Worm (Caenorhabditis elegans) whole organism, L4 larva: ENCODE measurements around the gene srg-26.
A peak's percentile ranks its signal among the peaks of the same experiment; 100 is the strongest.

Experiments used
- D1046.2 ChIP-seq: fragments of 200-800 bp; sonication (Bioruptor generic); IDR thresholded peaks from 2 replicates; pipeline ENCODE4 v1.3.6; 2022; ENCODE audit warnings: missing genetic modification characterization, missing compliant biosample characterization
- F26F4.8 ChIP-seq: fragments of 200-800 bp; sonication (Bioruptor generic); conservative IDR thresholded peaks from 2 replicates; pipeline ENCODE4 v1.3.6; 2022; ENCODE audit warnings: missing genetic modification characterization, missing compliant biosample characterization
- F37D6.2 ChIP-seq: sonication (generic microtip); optimal IDR thresholded peaks from 2 replicates; lab custom pipeline; 2016; ENCODE audit warnings: mild to moderate bottlenecking, missing genetic modification characterization, missing compliant biosample characterization
- T20F7.1 ChIP-seq: fragments of 200-800 bp; sonication (Bioruptor generic); optimal IDR thresholded peaks from 2 replicates; lab custom pipeline; 2018; ENCODE audit warnings: mild to moderate bottlenecking, missing genetic modification characterization, missing compliant biosample characterization
- Y105C5A.15 ChIP-seq: fragments of 200-800 bp; sonication (Bioruptor generic); IDR thresholded peaks from 2 replicates; pipeline ENCODE4 v1.3.6; 2022; ENCODE audit warnings: missing genetic modification characterization, missing compliant biosample characterization
- ZK337.2 ChIP-seq: fragments of 200-800 bp; sonication (Bioruptor generic); IDR thresholded peaks from 2 replicates; pipeline ENCODE4 v1.3.6; 2022; ENCODE audit warnings: missing genetic modification reagents, missing genetic modification characterization, missing compliant biosample characterization
- aha-1 ChIP-seq: fragments of 150-350 bp; peaks from one replicate; lab custom pipeline; 2014; ENCODE audit warnings: missing biosample characterization, missing genetic modification characterization
- aly-2 ChIP-seq: sonication (generic microtip); optimal IDR thresholded peaks from 2 replicates; lab custom pipeline; 2018; ENCODE audit warnings: missing biosample characterization, missing genetic modification characterization
- ctbp-1 ChIP-seq: fragments of 200-800 bp; sonication (Bioruptor generic); IDR thresholded peaks from 2 replicates; pipeline ENCODE4 v1.3.6; 2022; ENCODE audit warnings: missing genetic modification reagents, missing genetic modification characterization, missing compliant biosample characterization
- daf-16 ChIP-seq, 3 experiments: sonication (generic microtip); optimal IDR thresholded peaks; 2 replicates each; lab custom pipeline; 2016 to 2017; ENCODE audit warnings: missing genetic modification characterization in 3 of 3, missing genetic modification reagents in 3 of 3, mild to moderate bottlenecking in 2 of 3, missing compliant biosample characterization in 2 of 3, missing biosample characterization in 1 of 3, moderate library complexity in 1 of 3
- dmd-9 ChIP-seq: fragments of 200-800 bp; sonication (Bioruptor generic); IDR thresholded peaks from 2 replicates; pipeline ENCODE4 v1.3.6; 2022; ENCODE audit warnings: missing genetic modification reagents, missing genetic modification characterization, missing compliant biosample characterization
- duxl-1 ChIP-seq: sonication (generic microtip); optimal IDR thresholded peaks from 2 replicates; lab custom pipeline; 2016; ENCODE audit warnings: mild to moderate bottlenecking, missing genetic modification characterization, moderate library complexity, missing compliant biosample characterization; ENCODE audit not compliant: poor library complexity
- dve-1 ChIP-seq: sonication (generic microtip); optimal IDR thresholded peaks from 2 replicates; lab custom pipeline; 2017; ENCODE audit warnings: antibody characterized with exemption, mild to moderate bottlenecking, missing genetic modification characterization, missing compliant biosample characterization; ENCODE audit not compliant: insufficient read depth
- fos-1 ChIP-seq: fragments of 150-350 bp; optimal IDR thresholded peaks from 2 replicates; lab custom pipeline; 2014; ENCODE audit warnings: missing biosample characterization, missing genetic modification characterization
- gei-8 ChIP-seq: fragments of 200-800 bp; sonication (Bioruptor generic); optimal IDR thresholded peaks from 2 replicates; lab custom pipeline; 2018; ENCODE audit warnings: mild to moderate bottlenecking, missing genetic modification characterization, missing compliant biosample characterization
- lim-7 ChIP-seq: fragments of 200-800 bp; sonication (Bioruptor generic); IDR thresholded peaks from 2 replicates; pipeline ENCODE4 v1.3.6; 2022; ENCODE audit warnings: missing genetic modification characterization, missing compliant biosample characterization
- lin-1 ChIP-seq: fragments of 200-800 bp; sonication (Bioruptor generic); IDR thresholded peaks from 2 replicates; pipeline ENCODE4 v1.3.6; 2022; ENCODE audit warnings: missing genetic modification reagents, missing genetic modification characterization, missing compliant biosample characterization
- lin-38 ChIP-seq: fragments of 200-800 bp; sonication (Bioruptor generic); IDR thresholded peaks from 2 replicates; pipeline ENCODE4 v1.3.6; 2022; ENCODE audit warnings: missing genetic modification reagents, missing genetic modification characterization, missing compliant biosample characterization
- mdl-1 ChIP-seq, 2 experiments: fragments of 150-350 bp in 1 of 2; sonication (generic microtip) in 1 of 2; optimal IDR thresholded peaks; 2 replicates each; lab custom pipeline; 2014 to 2017; ENCODE audit warnings: missing biosample characterization in 2 of 2, missing genetic modification characterization in 2 of 2
- nhr-10 ChIP-seq: fragments of 150-350 bp; optimal IDR thresholded peaks from 2 replicates; lab custom pipeline; 2014; ENCODE audit warnings: missing biosample characterization, missing genetic modification characterization
- nhr-102 ChIP-seq: sonication (generic microtip); optimal IDR thresholded peaks from 2 replicates; lab custom pipeline; 2016; ENCODE audit warnings: mild to moderate bottlenecking, missing genetic modification characterization, moderate library complexity, missing compliant biosample characterization
- nhr-11 ChIP-seq: fragments of 150-350 bp; optimal IDR thresholded peaks from 2 replicates; lab custom pipeline; 2014; ENCODE audit warnings: missing biosample characterization, missing genetic modification characterization
- nhr-25 ChIP-seq: sonication (generic microtip); optimal IDR thresholded peaks from 2 replicates; lab custom pipeline; 2017; ENCODE audit warnings: missing genetic modification characterization, mild to moderate bottlenecking, missing compliant biosample characterization, antibody characterized with exemption, moderate library complexity, borderline replicate concordance; ENCODE audit not compliant: insufficient read depth
- nhr-41 ChIP-seq: fragments of 200-800 bp; sonication (Bioruptor generic); IDR thresholded peaks from 2 replicates; pipeline ENCODE4 v1.3.6; 2022; ENCODE audit warnings: missing genetic modification reagents, missing genetic modification characterization, missing compliant biosample characterization
- nhr-42 ChIP-seq: fragments of 200-800 bp; sonication (Bioruptor generic); IDR thresholded peaks from 2 replicates; pipeline ENCODE4 v1.3.6; 2022; ENCODE audit warnings: missing genetic modification characterization, missing compliant biosample characterization
- rbr-2 ChIP-seq: sonication (generic microtip); optimal IDR thresholded peaks from 2 replicates; lab custom pipeline; 2016; ENCODE audit warnings: missing genotype, missing genetic modification characterization, missing compliant biosample characterization
- saeg-2 ChIP-seq: fragments of 200-800 bp; sonication (Bioruptor generic); IDR thresholded peaks from 2 replicates; pipeline ENCODE4 v1.3.6; 2022; ENCODE audit warnings: missing genetic modification reagents, missing genetic modification characterization, missing compliant biosample characterization
- set-16 ChIP-seq: fragments of 200-800 bp; sonication (Bioruptor generic); IDR thresholded peaks from 2 replicates; pipeline ENCODE4 v1.3.6; 2022; ENCODE audit warnings: missing genetic modification reagents, missing genetic modification characterization, missing compliant biosample characterization
- snpc-1.2 ChIP-seq: fragments of 200-800 bp; sonication (Bioruptor generic); IDR thresholded peaks from 2 replicates; pipeline ENCODE4 v1.3.6; 2022; ENCODE audit warnings: missing genetic modification reagents, missing genetic modification characterization, missing compliant biosample characterization
- spr-1 ChIP-seq: sonication (generic microtip); optimal IDR thresholded peaks from 2 replicates; lab custom pipeline; 2016; ENCODE audit warnings: mild to moderate bottlenecking, missing genetic modification characterization, missing compliant biosample characterization
- tag-97 ChIP-seq: fragments of 200-800 bp; sonication (Bioruptor generic); IDR thresholded peaks from 2 replicates; pipeline ENCODE4 v1.3.6; 2022; ENCODE audit warnings: missing genetic modification characterization, missing compliant biosample characterization
- tra-1 ChIP-seq: fragments of 200-800 bp; sonication (Bioruptor generic); IDR thresholded peaks from 2 replicates; pipeline ENCODE4 v1.3.6; 2022; ENCODE audit warnings: missing genetic modification reagents, missing genetic modification characterization, missing compliant biosample characterization
- unc-130 ChIP-seq: sonication (generic microtip); optimal IDR thresholded peaks from 2 replicates; lab custom pipeline; 2016; ENCODE audit warnings: missing genetic modification reagents, missing genetic modification characterization, missing compliant biosample characterization
- unc-62 ChIP-seq, 3 experiments: fragments of 150-350 bp in 1 of 3; sonication (generic microtip); optimal IDR thresholded peaks in 2 of 3; peaks in 1 of 3; 1 replicate in 1 of 3; 2 replicates in 2 of 3; lab custom pipeline; 2014 to 2017; ENCODE audit warnings: missing biosample characterization in 3 of 3, missing genetic modification characterization in 3 of 3, missing genetic modification reagents in 3 of 3, missing genotype in 1 of 3
- ztf-7 ChIP-seq: fragments of 150-350 bp; optimal IDR thresholded peaks from 2 replicates; lab custom pipeline; 2014; ENCODE audit warnings: missing biosample characterization, missing genetic modification characterization

srg-26 gene

DNA sequence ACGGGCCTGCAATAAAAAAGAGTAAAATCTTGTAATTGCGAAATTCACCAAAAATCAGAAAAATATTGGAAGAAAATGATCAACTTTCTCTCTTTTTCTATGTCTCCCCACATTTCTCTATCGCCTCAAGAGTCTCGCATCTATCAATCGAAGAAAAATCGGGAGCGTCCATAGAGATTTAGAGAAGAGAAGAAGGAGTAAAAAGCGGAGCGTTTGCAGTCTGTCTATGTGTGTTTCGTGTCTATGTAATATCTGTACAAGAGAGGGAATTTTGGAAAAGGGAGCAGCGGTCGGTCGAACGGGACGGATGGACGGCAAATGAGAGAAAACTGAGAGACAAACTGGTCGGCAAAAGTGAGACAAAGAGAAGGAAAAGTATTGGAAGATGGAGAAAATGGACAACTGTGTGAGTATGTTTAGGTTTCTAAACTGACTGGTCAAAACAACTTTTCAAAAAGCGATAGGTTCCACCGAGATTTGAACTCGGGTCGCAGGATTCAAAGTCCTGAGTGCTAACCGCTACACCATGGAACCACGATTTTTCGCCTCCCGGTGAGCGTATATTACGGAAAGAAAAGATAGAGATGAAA is 1.3 kb upstream of the srg-26 start (continued):
- no peak for TF ChIP-seq tag-97 (GFP tag; lab: Robert Waterston, UW)
- TF ChIP-seq unc-130 (GFP tag; lab: Kevin White, UChicago), result no peak
- peak; percentile 29 for TF ChIP-seq duxl-1 (tag; lab: Kevin White, UChicago)
- peak; percentile 29 for TF ChIP-seq rbr-2 (tag; lab: Kevin White, UChicago)
- TF ChIP-seq gei-8, result peak; percentile 28
- TF ChIP-seq F37D6.2, result no peak
- no peak for TF ChIP-seq lin-1 (GFP tag; lab: Robert Waterston, UW)
- no peak for TF ChIP-seq fos-1 (tag; lab: Kevin White, UChicago)
- TF ChIP-seq mdl-1 (tag; optimal IDR thresholded peaks at IDR 0.05; lab: Kevin White, UChicago), result peak in 1 of 2 experiments; percentile 29
- TF ChIP-seq F26F4.8, result no peak
- peak; percentile 69 for TF ChIP-seq spr-1 (tag; lab: Kevin White, UChicago)
- TF ChIP-seq aha-1 (tag; lab: Kevin White, UChicago), result peak; percentile 27
- no peak for TF ChIP-seq nhr-25 (tag; lab: Kevin White, UChicago)
- peak; percentile 55 for TF ChIP-seq dve-1 (tag; lab: Kevin White, UChicago)
- no peak for TF ChIP-seq saeg-2
- TF ChIP-seq lin-38, result no peak
- no peak for TF ChIP-seq nhr-10 (tag; lab: Kevin White, UChicago)

- TF ChIP-seq daf-16 (GFP tag; optimal IDR thresholded peaks at IDR 0.05; lab: Kevin White, UChicago), result no peak
- no peak for TF ChIP-seq daf-16 (tag; optimal IDR thresholded peaks at IDR 0.05; lab: Kevin White, UChicago)
- no peak for TF ChIP-seq aly-2 (tag; lab: Kevin White, UChicago)
- no peak for TF ChIP-seq nhr-102 (tag; lab: Kevin White, UChicago)
- TF ChIP-seq D1046.2 (GFP tag; lab: Robert Waterston, UW), result no peak
- no peak for TF ChIP-seq unc-130 (GFP tag; lab: Kevin White, UChicago)
- TF ChIP-seq duxl-1 (tag; lab: Kevin White, UChicago), result no peak
- no peak for TF ChIP-seq nhr-41
- TF ChIP-seq dmd-9 (GFP tag; lab: Robert Waterston, UW), result no peak
- TF ChIP-seq nhr-42 (GFP tag; lab: Robert Waterston, UW), result no peak
- TF ChIP-seq ctbp-1 (GFP tag; lab: Robert Waterston, UW), result no peak
- TF ChIP-seq lim-7 (GFP tag; lab: Robert Waterston, UW), result no peak
- no peak for TF ChIP-seq set-16
- TF ChIP-seq T20F7.1 (GFP tag; lab: Kevin White, UChicago), result no peak
- TF ChIP-seq unc-62 (GFP tag; optimal IDR thresholded peaks at IDR 0.05 in 1 of 2; lab: Kevin White, UChicago), result no peak
- no peak for TF ChIP-seq unc-62 (tag; optimal IDR thresholded peaks at IDR 0.05; lab: Kevin White, UChicago)
Measured at ce11 chrV:5334588-5334987, 3.5 kb downstream of the srg-26 start, which contains the start of gene srg-28. Gene srg-28 (plus strand): TSS chrV:5334888.

- TF ChIP-seq tra-1 (GFP tag; lab: Robert Waterston, UW), result no peak
- no peak for TF ChIP-seq nhr-11 (tag; lab: Kevin White, UChicago)
- TF ChIP-seq ZK337.2 (GFP tag; lab: Robert Waterston, UW), result no peak
- TF ChIP-seq aha-1 (tag; lab: Kevin White, UChicago), result peak; percentile 30
- no peak for TF ChIP-seq Y105C5A.15 (GFP tag; lab: Robert Waterston, UW)
- TF ChIP-seq ztf-7 (tag; lab: Kevin White, UChicago), result no peak
Measured at ce11 chrV:5336884-5337283, 5.8 kb downstream of the srg-26 start, which contains the start of gene srg-29. Gene srg-29 (plus strand): TSS chrV:5337184.

- TF ChIP-seq snpc-1.2 (GFP tag; lab: Robert Waterston, UW), result no peak
Measured at ce11 chrV:5339497-5339896, 8.4 kb downstream of the srg-26 start, which contains the start of gene srg-27. Gene srg-27 (plus strand): TSS chrV:5339797.
